Fruit fly (Drosophila melanogaster): ENCODE results near the gene Cox17.

Gene Cox17

DNA sequence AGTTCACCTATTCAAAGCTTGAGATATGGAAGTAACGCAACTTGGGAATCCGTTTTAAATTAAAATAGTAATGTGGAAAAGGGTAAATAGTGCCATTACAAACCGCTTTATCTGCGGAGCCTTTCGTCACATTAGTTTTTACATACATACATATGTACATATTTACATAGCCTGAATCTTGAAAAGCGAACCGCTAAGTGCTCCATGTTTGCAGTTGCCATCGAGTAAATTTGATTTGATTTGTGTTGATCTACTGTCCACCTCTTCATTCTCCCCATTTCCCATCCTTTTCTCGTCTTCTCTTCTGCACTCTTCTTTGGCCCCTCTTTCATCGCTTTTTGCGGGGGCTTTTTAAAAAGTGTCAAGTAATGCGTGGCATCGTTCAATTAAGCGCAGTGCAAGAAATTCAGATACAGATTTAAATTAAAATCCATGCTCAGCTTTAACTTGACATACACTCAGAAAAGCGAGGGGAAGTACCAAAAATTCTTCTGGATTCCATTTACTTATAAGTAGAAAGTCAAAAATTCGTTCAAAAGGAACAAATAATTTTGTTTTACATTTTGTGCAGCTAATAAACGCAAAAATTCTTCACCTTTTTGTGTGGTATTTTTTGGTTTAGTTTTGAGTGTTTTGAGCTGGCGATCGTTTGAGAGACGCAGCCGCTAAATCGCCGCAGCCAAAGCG, 41.3 kb downstream of the Cox17 start (continued):
- TF ChIP-seq sc (optimal IDR thresholded peaks at IDR 0.05) = no peak
- TF ChIP-seq sc (GFP tag; optimal IDR thresholded peaks at IDR 0.05) = peak; percentile 90
- TF ChIP-seq CG4707 (GFP tag; optimal IDR thresholded peaks at IDR 0.05) = peak; percentile 93
- peak; percentile 61 for TF ChIP-seq CG1602 (GFP tag; optimal IDR thresholded peaks at IDR 0.05)
- no peak for TF ChIP-seq fd102C (GFP tag; optimal IDR thresholded peaks at IDR 0.05)
- TF ChIP-seq h (optimal IDR thresholded peaks at IDR 0.05) = no peak
- TF ChIP-seq Jarid2 (GFP tag; optimal IDR thresholded peaks at IDR 0.05) = peak; percentile 77
- TF ChIP-seq CG15696 (tag; optimal IDR thresholded peaks at IDR 0.05) = peak; percentile 75
- no peak for TF ChIP-seq jumu (GFP tag; optimal IDR thresholded peaks at IDR 0.05)
- peak; percentile 59 for TF ChIP-seq Spps (tag; optimal IDR thresholded peaks at IDR 0.05)
- TF ChIP-seq Sry-δ (GFP tag; optimal IDR thresholded peaks at IDR 0.05) = peak; percentile 42
- no peak for TF ChIP-seq ind (GFP tag; optimal IDR thresholded peaks at IDR 0.05)
- peak; percentile 71 for TF ChIP-seq CG8359 (GFP tag; optimal IDR thresholded peaks at IDR 0.05; ENCODE audit: borderline replicate concordance)
- TF ChIP-seq Atf3 (GFP tag; optimal IDR thresholded peaks at IDR 0.05) = peak; percentile 58
- TF ChIP-seq Sin3A (optimal IDR thresholded peaks at IDR 0.05) = no peak
- no peak for TF ChIP-seq CG2199 (GFP tag; IDR thresholded peaks at IDR 0.05)
- TF ChIP-seq gro (GFP tag; optimal IDR thresholded peaks at IDR 0.05) = peak; percentile 46
- peak; percentile 84 for TF ChIP-seq CG6254 (GFP tag; optimal IDR thresholded peaks at IDR 0.05)
- peak; percentile 70 for TF ChIP-seq en (GFP tag; optimal IDR thresholded peaks at IDR 0.05)
- peak; percentile 77 for TF ChIP-seq ewg (GFP tag; optimal IDR thresholded peaks at IDR 0.05)
- peak; percentile 95 for TF ChIP-seq lab (GFP tag; optimal IDR thresholded peaks at IDR 0.05)
- peak; percentile 67 for TF ChIP-seq CG6854 (GFP tag; optimal IDR thresholded peaks at IDR 0.05)
- no peak for TF ChIP-seq jigr1 (GFP tag; IDR thresholded peaks at IDR 0.05)
- TF ChIP-seq CG6272 (GFP tag; IDR thresholded peaks at IDR 0.05) = no peak
- TF ChIP-seq pb (GFP tag; optimal IDR thresholded peaks at IDR 0.05) = peak; percentile 67
- TF ChIP-seq CG7963 (GFP tag; IDR thresholded peaks at IDR 0.05; ENCODE audit: partially characterized antibody) = no peak
- TF ChIP-seq nerfin-2 (GFP tag; IDR thresholded peaks at IDR 0.05; ENCODE audit: partially characterized antibody) = no peak
- TF ChIP-seq NFAT (GFP tag; IDR thresholded peaks at IDR 0.05) = peak; percentile 54; the same call in 1 of the 2 replicates
- peak; percentile 14 for TF ChIP-seq MESR4 (GFP tag; optimal IDR thresholded peaks at IDR 0.05)
- TF ChIP-seq Mrtf (GFP tag; IDR thresholded peaks at IDR 0.05) = peak; percentile 47; the same call in 2 of the 3 replicates
- peak; percentile 88 for TF ChIP-seq gsb-n (tag; optimal IDR thresholded peaks at IDR 0.05)
- TF ChIP-seq CG10431 (GFP tag; optimal IDR thresholded peaks at IDR 0.05) = peak; percentile 89
- peak; percentile 87 for TF ChIP-seq stc (GFP tag; IDR thresholded peaks at IDR 0.05)
- TF ChIP-seq oc (tag; optimal IDR thresholded peaks at IDR 0.05) = peak; percentile 88
- peak; percentile 39 for TF ChIP-seq CG8388 (GFP tag; optimal IDR thresholded peaks at IDR 0.05)
- TF ChIP-seq CG10147 (GFP tag; optimal IDR thresholded peaks at IDR 0.05) = peak; percentile 5
- TF ChIP-seq Ssrp (tag; optimal IDR thresholded peaks at IDR 0.05) = no peak
- peak; percentile 23 for TF ChIP-seq ab (GFP tag; optimal IDR thresholded peaks at IDR 0.05)
- TF ChIP-seq CG43689 (GFP tag; IDR thresholded peaks at IDR 0.05) = peak; percentile 73
- TF ChIP-seq CG12659 (GFP tag; optimal IDR thresholded peaks at IDR 0.05) = peak; percentile 88
- TF ChIP-seq Dll (GFP tag; IDR thresholded peaks at IDR 0.05; ENCODE audit: partially characterized antibody) = no peak
- TF ChIP-seq CG18476 (GFP tag; optimal IDR thresholded peaks at IDR 0.05) = peak; percentile 81
- peak; percentile 94 for TF ChIP-seq CG10543 (GFP tag; optimal IDR thresholded peaks at IDR 0.05)
- peak; percentile 87 for TF ChIP-seq YL-1 (GFP tag; optimal IDR thresholded peaks at IDR 0.05)
- TF ChIP-seq CG12104 (GFP tag; optimal IDR thresholded peaks at IDR 0.05) = peak; percentile 86
- TF ChIP-seq BEAF-32 (GFP tag; optimal IDR thresholded peaks at IDR 0.05) = no peak
- TF ChIP-seq CG4730 (GFP tag; IDR thresholded peaks at IDR 0.05) = 0 out of 2 replicates have a peak, but pooled peaks have one; percentile 12
- TF ChIP-seq CG7928 (GFP tag; optimal IDR thresholded peaks at IDR 0.05) = peak; percentile 61
- TF ChIP-seq CG3281 (GFP tag; optimal IDR thresholded peaks at IDR 0.05) = peak; percentile 74
- TF ChIP-seq bcd (GFP tag; optimal IDR thresholded peaks at IDR 0.05) = peak; percentile 79

Data from whole organism, embryonic.